Fruit fly (Drosophila melanogaster) whole organism, prepupa: Measurements from ENCODE around the gene Pif1A.

ENCODE experiments used
- Blimp-1 ChIP-seq: fragments of 200-800 bp; sonication (Bioruptor generic); optimal IDR thresholded peaks from 3 replicates; lab custom pipeline; 2017; ENCODE audit warnings: missing biosample characterization, missing genetic modification characterization, mild to moderate bottlenecking, moderate library complexity, missing genetic modification reagents
- CG10669 ChIP-seq: fragments of 200-800 bp; sonication (Bioruptor generic); optimal IDR thresholded peaks from 3 replicates; lab custom pipeline; 2018; ENCODE audit warnings: missing biosample characterization, mild to moderate bottlenecking, missing genetic modification characterization, moderate library complexity
- CG11294 ChIP-seq: fragments of 200-800 bp; sonication (Bioruptor generic); IDR thresholded peaks from 2 replicates; pipeline ENCODE4 v1.3.6; 2022; ENCODE audit warnings: missing biosample characterization, missing genetic modification characterization
- CG15336 ChIP-seq: fragments of 200-800 bp; sonication (Bioruptor generic); IDR thresholded peaks from 2 replicates; pipeline ENCODE4 v1.3.6; 2022; ENCODE audit warnings: missing biosample characterization, missing genetic modification characterization
- CG1621 ChIP-seq: fragments of 200-800 bp; sonication (Bioruptor generic); optimal IDR thresholded peaks from 3 replicates; lab custom pipeline; 2018; ENCODE audit warnings: missing biosample characterization, mild to moderate bottlenecking, missing genetic modification characterization
- CG3032 ChIP-seq: fragments of 200-800 bp; optimal IDR thresholded peaks from 2 replicates; lab custom pipeline; 2019; ENCODE audit warnings: missing biosample characterization, mild to moderate bottlenecking, missing genetic modification characterization, moderate library complexity
- CG31627 ChIP-seq: fragments of 200-800 bp; sonication (Bioruptor generic); optimal IDR thresholded peaks from 3 replicates; lab custom pipeline; 2016; ENCODE audit warnings: missing biosample characterization, missing genetic modification characterization
- CG32006 ChIP-seq: fragments of 200-800 bp; sonication (Bioruptor generic); optimal IDR thresholded peaks from 3 replicates; lab custom pipeline; 2017; ENCODE audit warnings: missing biosample characterization, mild to moderate bottlenecking, missing genetic modification characterization
- CG34406 ChIP-seq: fragments of 200-800 bp; sonication (Bioruptor generic); optimal IDR thresholded peaks from 3 replicates; lab custom pipeline; 2016; ENCODE audit warnings: missing biosample characterization, missing genetic modification characterization
- CG4318 ChIP-seq: fragments of 200-800 bp; sonication (Bioruptor generic); optimal IDR thresholded peaks from 3 replicates; lab custom pipeline; 2017; ENCODE audit warnings: missing biosample characterization, mild to moderate bottlenecking, missing genetic modification characterization
- CG6276 ChIP-seq: fragments of 200-800 bp; sonication (Bioruptor generic); optimal IDR thresholded peaks from 2 replicates; lab custom pipeline; 2017; ENCODE audit warnings: missing biosample characterization, mild to moderate bottlenecking, missing genetic modification characterization
- CG6792 ChIP-seq: fragments of 200-800 bp; sonication (Bioruptor generic); optimal IDR thresholded peaks from 3 replicates; lab custom pipeline; 2016; ENCODE audit warnings: missing biosample characterization, missing genetic modification characterization
- CG7368 ChIP-seq: fragments of 200-800 bp; sonication (Bioruptor generic); optimal IDR thresholded peaks from 3 replicates; lab custom pipeline; 2016; ENCODE audit warnings: missing biosample characterization, missing genetic modification characterization
- CG8119 ChIP-seq: fragments of 200-800 bp; sonication (Bioruptor generic); IDR thresholded peaks from 3 replicates; pipeline ENCODE4 v1.3.6; 2022; ENCODE audit warnings: missing biosample characterization, missing genetic modification characterization
- CG8319 ChIP-seq: fragments of 200-800 bp; sonication (Bioruptor generic); optimal IDR thresholded peaks from 3 replicates; lab custom pipeline; 2016; ENCODE audit warnings: missing biosample characterization, missing genetic modification characterization
- CG8632 ChIP-seq: fragments of 200-800 bp; sonication (Bioruptor generic); optimal IDR thresholded peaks from 3 replicates; lab custom pipeline; 2016; ENCODE audit warnings: missing biosample characterization, missing genetic modification characterization
- Eip75B ChIP-seq: fragments of 200-800 bp; sonication (Bioruptor generic); optimal IDR thresholded peaks from 3 replicates; lab custom pipeline; 2016; ENCODE audit warnings: missing biosample characterization, missing genetic modification characterization
- Eip93F ChIP-seq: fragments of 200-800 bp; sonication (Bioruptor generic); optimal IDR thresholded peaks from 2 replicates; lab custom pipeline; 2016; ENCODE audit warnings: missing biosample characterization, mild to moderate bottlenecking, missing genetic modification characterization
- Ets21C ChIP-seq: fragments of 200-800 bp; sonication (Bioruptor generic); optimal IDR thresholded peaks from 3 replicates; lab custom pipeline; 2016; ENCODE audit warnings: missing biosample characterization, missing genetic modification characterization
- Gug ChIP-seq: fragments of 200-800 bp; sonication (Bioruptor generic); IDR thresholded peaks from 2 replicates; pipeline ENCODE4 v1.3.6; 2022; ENCODE audit warnings: missing biosample characterization, missing genetic modification characterization
- Hr38 ChIP-seq: sonication (Bioruptor generic); optimal IDR thresholded peaks from 2 replicates; lab custom pipeline; 2016; ENCODE audit warnings: missing biosample characterization, missing genetic modification characterization
- Lpt ChIP-seq: fragments of 200-800 bp; sonication (Bioruptor generic); optimal IDR thresholded peaks from 3 replicates; lab custom pipeline; 2016; ENCODE audit warnings: missing biosample characterization, missing genetic modification characterization
- OdsH ChIP-seq: fragments of 200-800 bp; sonication (Bioruptor generic); optimal IDR thresholded peaks from 3 replicates; lab custom pipeline; 2016; ENCODE audit warnings: missing biosample characterization, missing genetic modification characterization
- Smox ChIP-seq: fragments of 200-800 bp; sonication (Bioruptor generic); optimal IDR thresholded peaks from 3 replicates; lab custom pipeline; 2016; ENCODE audit warnings: missing biosample characterization, missing genetic modification characterization
- Sox14 ChIP-seq: fragments of 200-800 bp; sonication (Bioruptor generic); optimal IDR thresholded peaks from 3 replicates; lab custom pipeline; 2016; ENCODE audit warnings: missing biosample characterization, missing genetic modification characterization
- acj6 ChIP-seq: fragments of 200-800 bp; sonication (Bioruptor generic); optimal IDR thresholded peaks from 3 replicates; lab custom pipeline; 2016; ENCODE audit warnings: missing biosample characterization, missing genetic modification characterization
- cyc ChIP-seq: fragments of 200-800 bp; sonication (Bioruptor generic); optimal IDR thresholded peaks from 3 replicates; lab custom pipeline; 2016; ENCODE audit warnings: missing biosample characterization, missing genetic modification characterization
- dac ChIP-seq: fragments of 200-800 bp; sonication (Bioruptor generic); optimal IDR thresholded peaks from 2 replicates; lab custom pipeline; 2017; ENCODE audit warnings: missing biosample characterization, mild to moderate bottlenecking, missing genetic modification characterization
- dsx ChIP-seq: fragments of 200-800 bp; optimal IDR thresholded peaks from 3 replicates; lab custom pipeline; 2019; ENCODE audit warnings: missing biosample characterization, mild to moderate bottlenecking, missing genetic modification characterization, moderate library complexity; ENCODE audit not compliant: poor library complexity, severe bottlenecking
- eg ChIP-seq: fragments of 200-800 bp; sonication (Bioruptor generic); IDR thresholded peaks from 3 replicates; pipeline ENCODE4 v1.3.6; 2022; ENCODE audit warnings: missing biosample characterization, missing genetic modification characterization
- esn ChIP-seq: fragments of 200-800 bp; sonication (Bioruptor generic); optimal IDR thresholded peaks from 2 replicates; lab custom pipeline; 2016; ENCODE audit warnings: missing biosample characterization, mild to moderate bottlenecking, missing genetic modification characterization, moderate library complexity
- fd59A ChIP-seq: fragments of 200-800 bp; sonication (Bioruptor generic); optimal IDR thresholded peaks from 2 replicates; lab custom pipeline; 2017; ENCODE audit warnings: missing biosample characterization, mild to moderate bottlenecking, missing genetic modification characterization, missing genetic modification reagents
- fd85E ChIP-seq: fragments of 200-800 bp; sonication (Bioruptor generic); optimal IDR thresholded peaks from 3 replicates; lab custom pipeline; 2016; ENCODE audit warnings: missing biosample characterization, missing genetic modification characterization
- fkh ChIP-seq: fragments of 200-800 bp; sonication (Bioruptor generic); optimal IDR thresholded peaks from 3 replicates; lab custom pipeline; 2017; ENCODE audit warnings: missing biosample characterization, mild to moderate bottlenecking, missing genetic modification characterization, moderate library complexity
- lz ChIP-seq: fragments of 200-800 bp; sonication (Bioruptor generic); optimal IDR thresholded peaks from 3 replicates; lab custom pipeline; 2016; ENCODE audit warnings: missing biosample characterization, missing genetic modification characterization
- net ChIP-seq: fragments of 200-800 bp; sonication (Bioruptor generic); optimal IDR thresholded peaks from 3 replicates; lab custom pipeline; 2016; ENCODE audit warnings: missing biosample characterization, missing genetic modification characterization
- pdm3 ChIP-seq: fragments of 200-800 bp; sonication (Bioruptor generic); optimal IDR thresholded peaks from 3 replicates; lab custom pipeline; 2016; ENCODE audit warnings: missing biosample characterization, missing genetic modification characterization
- spab ChIP-seq: fragments of 200-800 bp; sonication (Bioruptor generic); optimal IDR thresholded peaks from 2 replicates; lab custom pipeline; 2017; ENCODE audit warnings: missing biosample characterization, mild to moderate bottlenecking, missing genetic modification characterization, missing genetic modification reagents
- ss ChIP-seq, 2 experiments: fragments of 200-800 bp; sonication (Bioruptor generic); optimal IDR thresholded peaks; 2 replicates in 1 of 2; 3 replicates in 1 of 2; lab custom pipeline; 2017 to 2018; ENCODE audit warnings: mild to moderate bottlenecking in 2 of 2, missing biosample characterization in 2 of 2, missing genetic modification characterization in 2 of 2, moderate library complexity in 1 of 2
- svp ChIP-seq: fragments of 200-800 bp; sonication (Bioruptor generic); peaks from one replicate; lab custom pipeline; 2016; ENCODE audit warnings: missing biosample characterization, missing genetic modification characterization
- topi ChIP-seq: fragments of 200-800 bp; sonication (Bioruptor generic); optimal IDR thresholded peaks from 3 replicates; lab custom pipeline; 2016; ENCODE audit warnings: missing biosample characterization, missing genetic modification characterization
- vri ChIP-seq: fragments of 200-800 bp; sonication (Bioruptor generic); optimal IDR thresholded peaks from 3 replicates; lab custom pipeline; 2016; ENCODE audit warnings: missing biosample characterization, mild to moderate bottlenecking, missing genetic modification characterization

The Pif1A gene

dm6 chr3R:8823761-8824499 is 23.0 kb upstream of the Pif1A start, which contains the start of the genes IscU and CG8379:
TSS of gene IscU (minus strand) at chr3R:8824177.
TSS of gene CG8379 (plus strand) at chr3R:8824411.
- peak; percentile 94 for TF ChIP-seq vri (GFP tag; lab: Kevin White, UChicago)
- TF ChIP-seq CG3032 (tag; lab: Kevin White, UChicago) = peak; percentile 13
- TF ChIP-seq CG1621 = no peak
- TF ChIP-seq Eip93F (GFP tag; lab: Kevin White, UChicago) = peak; percentile 12
- TF ChIP-seq ss (GFP tag; optimal IDR thresholded peaks at IDR 0.05; lab: Kevin White, UChicago) = peak in 1 of 2 experiments; percentile 5

- TF ChIP-seq vri (GFP tag; lab: Kevin White, UChicago) = no peak
- no peak for TF ChIP-seq CG31627
- no peak for TF ChIP-seq Eip93F (GFP tag; lab: Kevin White, UChicago)
Measured at dm6 chr3R:8822919-8823318, 21.9 kb upstream of the Pif1A start.

DNA sequence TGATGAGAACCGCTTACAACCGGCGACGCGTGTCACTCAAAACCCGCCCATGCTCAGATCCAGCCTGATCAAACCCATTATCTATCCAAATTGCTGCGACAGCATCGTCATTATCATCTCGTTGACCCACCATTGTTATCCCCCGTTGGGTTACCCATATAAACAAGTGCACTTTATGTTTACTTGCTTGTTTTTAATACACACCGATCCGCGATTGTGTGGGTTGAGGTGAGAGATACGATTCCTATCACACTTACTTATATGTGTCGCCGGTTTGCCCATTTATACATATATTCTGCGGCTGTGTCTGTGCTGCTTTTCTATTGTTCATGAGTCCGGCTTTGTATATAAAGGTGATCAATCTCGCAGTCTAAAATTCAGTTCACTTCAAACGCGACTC is 20.6 kb upstream of the Pif1A start, which contains the start of gene CG8369:
Gene CG8369 (plus strand): TSS at position 386 of the 400 bp plus-strand sequence.
- TF ChIP-seq topi (GFP tag; lab: Kevin White, UChicago) (no peak), svp (GFP tag; lab: Kevin White, UChicago) (peak; percentile 98), Smox (GFP tag; lab: Kevin White, UChicago) (no peak), fkh (peak; percentile 7), CG11294 (GFP tag; lab: Robert Waterston, UW) (no peak)

- TF ChIP-seq CG7368 (GFP tag; lab: Kevin White, UChicago) (peak; percentile 16), dsx (peak; percentile 49), dac (peak; percentile 2), CG11294 (GFP tag; lab: Robert Waterston, UW) (no peak), Gug (GFP tag; lab: Robert Waterston, UW) (no peak), lz (GFP tag; lab: Kevin White, UChicago) (peak; percentile 11), CG6792 (GFP tag; lab: Kevin White, UChicago) (peak; percentile 38), pdm3 (GFP tag; lab: Kevin White, UChicago) (peak; percentile 32), CG4318 (GFP tag; lab: Kevin White, UChicago) (no peak), CG15336 (GFP tag; lab: Robert Waterston, UW) (peak; percentile 47; the same call in 1 of the 2 replicates), CG8319 (GFP tag; lab: Kevin White, UChicago) (no peak), CG1621 (peak; percentile 84), fd59A (no peak), Ets21C (GFP tag; lab: Kevin White, UChicago) (peak; percentile 28), CG3032 (tag; lab: Kevin White, UChicago) (peak; percentile 40), CG34406 (GFP tag; lab: Kevin White, UChicago) (no peak), esn (GFP tag; lab: Kevin White, UChicago) (peak; percentile 42), Hr38 (GFP tag; lab: Kevin White, UChicago) (no peak), cyc (GFP tag; lab: Kevin White, UChicago) (peak; percentile 24), CG8119 (GFP tag; lab: Robert Waterston, UW) (no peak), eg (GFP tag; lab: Robert Waterston, UW) (peak; percentile 57; the same call in 2 of the 3 replicates), Eip93F (GFP tag; lab: Kevin White, UChicago) (peak; percentile 23), CG31627 (peak; percentile 36), net (GFP tag; lab: Kevin White, UChicago) (peak; percentile 55), fd85E (GFP tag; lab: Kevin White, UChicago) (no peak), OdsH (GFP tag; lab: Kevin White, UChicago) (no peak), Eip75B (GFP tag; lab: Kevin White, UChicago) (peak; percentile 48), Lpt (GFP tag; lab: Kevin White, UChicago) (peak; percentile 22), CG32006 (GFP tag; lab: Kevin White, UChicago) (no peak), fkh (peak; percentile 84), CG10669 (no peak), acj6 (GFP tag; lab: Kevin White, UChicago) (peak; percentile 30), Sox14 (GFP tag; lab: Kevin White, UChicago) (peak; percentile 81), CG6276 (no peak), CG8632 (GFP tag; lab: Kevin White, UChicago) (no peak), vri (GFP tag; lab: Kevin White, UChicago) (peak; percentile 62), ss (GFP tag; optimal IDR thresholded peaks at IDR 0.05; lab: Kevin White, UChicago) (peak; percentile 44 to 58), spab (no peak), Blimp-1 (GFP tag; lab: Kevin White, UChicago) (peak; percentile 24)
Measured at dm6 chr3R:8820428-8820912, 19.5 kb upstream of the Pif1A start, which contains the start of gene aqz. TSS of gene aqz (minus strand) at chr3R:8820682.
